Fruit fly (Drosophila melanogaster): ENCODE results near the gene GluRIB.
A peak's percentile ranks its signal among the peaks of the same experiment; 100 is the strongest.

GluRIB gene

DNA sequence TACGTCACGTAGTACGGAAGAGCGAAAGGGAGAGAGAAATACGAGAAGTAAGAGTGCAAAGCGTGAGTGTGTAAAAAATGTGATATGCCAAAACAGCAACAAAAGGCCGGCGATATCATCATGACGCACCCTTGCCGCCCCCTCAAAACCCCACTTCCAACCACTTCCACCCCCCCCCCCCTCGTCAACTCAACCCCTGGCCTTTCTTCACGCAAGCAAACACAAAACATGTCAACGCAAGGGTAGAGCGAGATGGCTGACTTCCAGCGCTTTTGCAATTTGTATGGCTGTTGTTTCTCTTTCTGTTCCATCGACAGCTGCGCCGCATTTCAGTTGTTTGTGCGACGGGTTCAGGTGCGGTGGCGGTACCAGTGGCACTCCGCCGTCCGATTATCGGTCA lies 83.9 kb downstream of the GluRIB start (continued):
- TF ChIP-seq CG13624 (GFP tag; optimal IDR thresholded peaks at IDR 0.05) (no peak), Trl (optimal IDR thresholded peaks at IDR 0.05) (peak; percentile 34 to 43), Trl (GFP tag; optimal IDR thresholded peaks at IDR 0.05) (no peak), Hr78 (GFP tag; optimal IDR thresholded peaks at IDR 0.05) (peak in 1 of 2 experiments; percentile 39), slou (GFP tag; optimal IDR thresholded peaks at IDR 0.05) (no peak), GATAe (GFP tag; conservative IDR thresholded peaks at IDR 0.05) (peak; percentile 61; the same call in 1 of the 2 replicates), CG31365 (tag; optimal IDR thresholded peaks at IDR 0.05) (no peak), ham (GFP tag; IDR thresholded peaks at IDR 0.05) (no peak), pan (optimal IDR thresholded peaks at IDR 0.05) (no peak), pan (GFP tag; optimal IDR thresholded peaks at IDR 0.05 in 1 of 2, IDR thresholded peaks at IDR 0.05 in 1 of 2) (peak in 1 of 2 experiments; percentile 52), mam (GFP tag; optimal IDR thresholded peaks at IDR 0.05) (no peak), sna (GFP tag; IDR thresholded peaks at IDR 0.05; ENCODE audit: partially characterized antibody) (no peak), Rfx (GFP tag; IDR thresholded peaks at IDR 0.05) (no peak)

DNA sequence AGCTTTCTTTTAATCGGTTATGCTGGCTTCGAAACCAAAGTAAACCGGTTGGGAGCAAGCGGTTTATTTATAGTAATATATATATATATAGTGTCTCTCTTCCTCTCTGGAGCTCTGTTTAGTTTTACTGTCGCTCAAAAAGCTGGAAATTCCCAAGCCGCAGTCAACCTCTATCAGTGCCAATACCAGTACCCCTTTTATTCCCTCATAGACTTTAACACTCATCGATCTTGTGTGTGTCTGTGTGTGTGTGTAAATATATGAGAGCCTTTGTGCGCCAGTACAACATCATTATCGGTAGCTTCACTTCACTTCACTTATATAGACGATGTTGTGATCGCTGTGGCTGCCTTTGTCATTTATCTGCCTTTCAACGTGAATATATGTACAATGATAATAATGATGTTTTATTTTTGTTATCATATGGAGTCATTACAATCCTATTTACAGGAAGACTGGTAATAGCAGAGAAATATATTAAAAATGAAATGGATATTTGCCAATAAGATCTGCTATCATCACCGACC lies 86.2 kb downstream of the GluRIB start:
- TF ChIP-seq CG13775 (GFP tag; optimal IDR thresholded peaks at IDR 0.05) (no peak), stwl (tag; optimal IDR thresholded peaks at IDR 0.05) (no peak), CG33557 (GFP tag; optimal IDR thresholded peaks at IDR 0.05) (no peak), corto (GFP tag; optimal IDR thresholded peaks at IDR 0.05) (no peak), CHES-1-like (GFP tag; optimal IDR thresholded peaks at IDR 0.05) (no peak), Hr51 (GFP tag; optimal IDR thresholded peaks at IDR 0.05) (no peak), CG3995 (GFP tag; optimal IDR thresholded peaks at IDR 0.05) (peak; percentile 27), nom (GFP tag; optimal IDR thresholded peaks at IDR 0.05) (peak; percentile 34), pb (GFP tag; optimal IDR thresholded peaks at IDR 0.05) (no peak), cg (GFP tag; optimal IDR thresholded peaks at IDR 0.05) (peak; percentile 49), CG30431 (GFP tag; optimal IDR thresholded peaks at IDR 0.05) (no peak), Nf-YA (GFP tag; IDR thresholded peaks at IDR 0.05) (no peak), Med (GFP tag) (peak; percentile 50), CG18262 (tag; optimal IDR thresholded peaks at IDR 0.05) (no peak), CG18764 (GFP tag; optimal IDR thresholded peaks at IDR 0.05) (no peak), esg (GFP tag; conservative IDR thresholded peaks at IDR 0.05) (no peak), CG14667 (GFP tag; IDR thresholded peaks at IDR 0.05) (no peak), inv (GFP tag; IDR thresholded peaks at IDR 0.05; ENCODE audit: partially characterized antibody) (no peak), CG12769 (tag; optimal IDR thresholded peaks at IDR 0.05) (peak; percentile 63), Trl (optimal IDR thresholded peaks at IDR 0.05) (peak; percentile 7 to 32), Trl (GFP tag; optimal IDR thresholded peaks at IDR 0.05) (no peak), CG5245 (GFP tag; optimal IDR thresholded peaks at IDR 0.05) (no peak)

All from whole organism, embryonic.